Fruit fly (Drosophila melanogaster) whole organism, embryonic: Measurements from ENCODE around the gene COX7AL.

Source experiments
- Aef1 ChIP-seq: fragments of 200-800 bp; sonication (Bioruptor generic); IDR thresholded peaks from 3 replicates; pipeline ENCODE4 v1.3.6; 2022; ENCODE audit warnings: missing biosample characterization, missing genetic modification characterization
- CG12659 ChIP-seq: fragments of 200-800 bp; sonication (Bioruptor generic); optimal IDR thresholded peaks from 3 replicates; lab custom pipeline; 2017; ENCODE audit warnings: mild to moderate bottlenecking, missing biosample characterization, missing genetic modification reagents, missing genetic modification characterization
- CG16815 ChIP-seq: fragments of 200-800 bp; sonication (Bioruptor generic); optimal IDR thresholded peaks from 3 replicates; lab custom pipeline; 2017; ENCODE audit warnings: missing biosample characterization, mild to moderate bottlenecking, missing genetic modification characterization
- CG17912 ChIP-seq: fragments of 200-800 bp; sonication (Bioruptor generic); optimal IDR thresholded peaks from 2 replicates; lab custom pipeline; 2018; ENCODE audit warnings: missing biosample characterization, mild to moderate bottlenecking, missing genetic modification characterization
- CG2129 ChIP-seq: fragments of 200-800 bp; sonication (Bioruptor generic); IDR thresholded peaks from 2 replicates; pipeline ENCODE4 v1.3.6; 2022; ENCODE audit warnings: missing biosample characterization, missing genetic modification characterization; ENCODE audit not compliant: partially characterized antibody
- CG2712 ChIP-seq: fragments of 200-800 bp; optimal IDR thresholded peaks from 3 replicates; lab custom pipeline; 2019; ENCODE audit warnings: missing biosample characterization, mild to moderate bottlenecking, missing genetic modification characterization, moderate library complexity
- CG32532 ChIP-seq: fragments of 200-800 bp; sonication (Bioruptor generic); IDR thresholded peaks from 2 replicates; pipeline ENCODE4 v1.3.6; 2022; ENCODE audit warnings: missing biosample characterization, missing genetic modification characterization
- CG42726 ChIP-seq: fragments of 200-800 bp; sonication (Bioruptor generic); IDR thresholded peaks from 2 replicates; pipeline ENCODE4 v1.3.6; 2022; ENCODE audit warnings: missing biosample characterization, missing genetic modification characterization; ENCODE audit not compliant: partially characterized antibody
- CG4282 ChIP-seq: fragments of 200-800 bp; sonication (Bioruptor generic); optimal IDR thresholded peaks from 2 replicates; lab custom pipeline; 2016; ENCODE audit warnings: missing biosample characterization, missing genetic modification characterization
- CG6854 ChIP-seq: fragments of 200-800 bp; sonication (Bioruptor generic); optimal IDR thresholded peaks from 3 replicates; lab custom pipeline; 2017; ENCODE audit warnings: missing biosample characterization, mild to moderate bottlenecking, missing genetic modification characterization
- CG7357 ChIP-seq: fragments of 200-800 bp; sonication (Bioruptor generic); IDR thresholded peaks from 3 replicates; pipeline ENCODE4 v1.3.6; 2022; ENCODE audit warnings: missing biosample characterization, missing genetic modification characterization
- CG8478 ChIP-seq: fragments of >200 bp; optimal IDR thresholded peaks from 2 replicates; lab custom pipeline; 2018
- CG9609 ChIP-seq: fragments of 200-800 bp; sonication (Bioruptor generic); optimal IDR thresholded peaks from 3 replicates; lab custom pipeline; 2016; ENCODE audit warnings: missing biosample characterization, missing genetic modification characterization
- Chrac-16 ChIP-seq: fragments of 200-800 bp; sonication (Bioruptor generic); optimal IDR thresholded peaks from 3 replicates; lab custom pipeline; 2016; ENCODE audit warnings: missing biosample characterization, missing genetic modification characterization
- CrebB ChIP-seq: fragments of 200-800 bp; sonication (Bioruptor generic); optimal IDR thresholded peaks from 3 replicates; lab custom pipeline; 2018; ENCODE audit warnings: missing biosample characterization, mild to moderate bottlenecking, missing genetic modification characterization
- Dbx ChIP-seq: fragments of 200-800 bp; sonication (Bioruptor generic); IDR thresholded peaks from 3 replicates; pipeline ENCODE4 v1.3.6; 2022; ENCODE audit warnings: missing biosample characterization, missing genetic modification characterization
- Dek ChIP-seq: fragments of 200-800 bp; sonication (Bioruptor generic); optimal IDR thresholded peaks from 3 replicates; lab custom pipeline; 2019; ENCODE audit warnings: missing biosample characterization, mild to moderate bottlenecking, missing genetic modification characterization, moderate library complexity
- Dref ChIP-seq: fragments of 200-800 bp; sonication (Bioruptor generic); IDR thresholded peaks from 2 replicates; pipeline ENCODE4 v1.3.6; 2022; ENCODE audit warnings: missing biosample characterization, missing genetic modification characterization
- Hsf ChIP-seq: fragments of 200-800 bp; sonication (Bioruptor generic); optimal IDR thresholded peaks from 3 replicates; lab custom pipeline; 2016; ENCODE audit warnings: missing biosample characterization, missing genetic modification characterization
- Med ChIP-seq: fragments of 200-800 bp; sonication (Bioruptor generic); peaks from one replicate; lab custom pipeline; 2016; ENCODE audit warnings: missing biosample characterization, missing genetic modification characterization, mild to moderate bottlenecking, inconsistent platforms, moderate library complexity
- NC2β ChIP-seq: fragments of 200-800 bp; sonication (Bioruptor generic); optimal IDR thresholded peaks from 2 replicates; lab custom pipeline; 2016; ENCODE audit warnings: missing biosample characterization, missing genetic modification characterization
- Nf-YC ChIP-seq: fragments of 200-800 bp; optimal IDR thresholded peaks from 3 replicates; lab custom pipeline; 2019; ENCODE audit warnings: missing biosample characterization, mild to moderate bottlenecking, missing genetic modification characterization, moderate library complexity
- Sry-δ ChIP-seq: fragments of 200-800 bp; sonication (Bioruptor generic); optimal IDR thresholded peaks from 2 replicates; lab custom pipeline; 2016; ENCODE audit warnings: missing biosample characterization, missing genetic modification characterization
- TFAM ChIP-seq: fragments of 200-800 bp; sonication (Bioruptor generic); optimal IDR thresholded peaks from 2 replicates; lab custom pipeline; 2017; ENCODE audit warnings: missing biosample characterization, missing genetic modification characterization, inconsistent platforms
- YL-1 ChIP-seq: fragments of 200-800 bp; sonication (Bioruptor generic); optimal IDR thresholded peaks from 3 replicates; lab custom pipeline; 2017; ENCODE audit warnings: missing biosample characterization, mild to moderate bottlenecking, missing genetic modification characterization
- al ChIP-seq: fragments of 200-800 bp; sonication (Bioruptor generic); IDR thresholded peaks from 2 replicates; pipeline ENCODE4 v1.3.6; 2022; ENCODE audit warnings: missing biosample characterization, missing genetic modification characterization
- amos ChIP-seq: fragments of 200-800 bp; sonication (Bioruptor generic); IDR thresholded peaks from 2 replicates; pipeline ENCODE4 v1.3.6; 2022; ENCODE audit warnings: missing biosample characterization, missing genetic modification characterization; ENCODE audit not compliant: partially characterized antibody
- cad ChIP-seq: fragments of >200 bp; optimal IDR thresholded peaks from 2 replicates; lab custom pipeline; 2017; ENCODE audit warnings: missing biosample characterization, missing genetic modification characterization
- disco-r ChIP-seq: fragments of 200-800 bp; sonication (Bioruptor generic); optimal IDR thresholded peaks from 2 replicates; lab custom pipeline; 2016; ENCODE audit warnings: missing biosample characterization, missing genetic modification characterization
- en ChIP-seq: fragments of 200-800 bp; sonication (Bioruptor generic); optimal IDR thresholded peaks from 2 replicates; lab custom pipeline; 2016; ENCODE audit warnings: missing biosample characterization, missing genetic modification characterization
- gce ChIP-seq: fragments of 200-800 bp; sonication (Bioruptor generic); IDR thresholded peaks from 3 replicates; pipeline ENCODE4 v1.3.6; 2022; ENCODE audit warnings: missing biosample characterization, missing genetic modification characterization
- gsb ChIP-seq: fragments of 200-800 bp; sonication (Bioruptor generic); IDR thresholded peaks from 2 replicates; pipeline ENCODE4 v1.3.6; 2022; ENCODE audit warnings: missing biosample characterization, missing genetic modification characterization
- pfk ChIP-seq: fragments of 200-800 bp; sonication (Bioruptor generic); optimal IDR thresholded peaks from 2 replicates; lab custom pipeline; 2018; ENCODE audit warnings: missing biosample characterization, mild to moderate bottlenecking, missing genetic modification characterization, moderate library complexity
- prd ChIP-seq, 3 experiments: fragments of >200 bp in 2 of 3; fragments of 200-800 bp in 1 of 3; sonication (Bioruptor generic) in 1 of 3; optimal IDR thresholded peaks in 2 of 3; IDR thresholded peaks in 1 of 3; 2 replicates in 2 of 3; 3 replicates in 1 of 3; pipeline versions ENCODE4 v1.3.6 to Lab custom; 2017 to 2022; ENCODE audit warnings: missing biosample characterization in 1 of 3, missing genetic modification characterization in 1 of 3
- sob ChIP-seq: fragments of 200-800 bp; sonication (Bioruptor generic); IDR thresholded peaks from 2 replicates; pipeline ENCODE4 v1.3.6; 2022; ENCODE audit warnings: missing biosample characterization, missing genetic modification characterization
- sug ChIP-seq: fragments of 200-800 bp; optimal IDR thresholded peaks from 2 replicates; lab custom pipeline; 2019; ENCODE audit warnings: missing biosample characterization, mild to moderate bottlenecking, missing genetic modification characterization, moderate library complexity
- twi ChIP-seq: fragments of 200-800 bp; optimal IDR thresholded peaks from 2 replicates; lab custom pipeline; 2019; ENCODE audit warnings: missing biosample characterization, mild to moderate bottlenecking, missing genetic modification characterization, moderate library complexity
- vnd ChIP-seq: fragments of 200-800 bp; sonication (Bioruptor generic); IDR thresholded peaks from 3 replicates; pipeline ENCODE4 v1.3.6; 2022; ENCODE audit warnings: missing biosample characterization, missing genetic modification characterization; ENCODE audit not compliant: partially characterized antibody
- zfh1 ChIP-seq: fragments of 200-800 bp; sonication (Bioruptor generic); IDR thresholded peaks from 3 replicates; pipeline ENCODE4 v1.3.6; 2022; ENCODE audit warnings: missing biosample characterization, missing genetic modification characterization

COX7AL gene

DNA sequence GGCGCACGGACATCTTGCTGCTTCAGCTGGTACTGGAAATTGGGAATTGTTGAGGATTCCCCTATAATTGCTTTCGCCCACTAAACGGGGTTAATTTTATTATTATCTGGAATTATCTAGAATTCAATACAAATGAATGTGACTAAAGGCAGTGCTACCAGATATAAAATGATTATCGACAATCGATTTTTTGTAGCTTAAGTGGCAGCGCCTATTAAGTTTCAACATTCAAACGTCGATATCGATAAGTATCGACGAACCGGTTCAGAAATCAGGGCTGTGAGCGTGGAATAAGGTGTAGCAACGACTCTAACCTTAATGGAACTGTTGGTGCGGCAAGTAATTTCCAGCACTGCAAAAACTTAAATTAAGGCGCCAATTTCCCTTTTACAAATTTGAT lies 38.4 kb upstream of the COX7AL start, which contains the start of gene Sgt1 (continued):
- 0 out of 3 replicates have a peak, but pooled peaks have one; percentile 25 for TF ChIP-seq Aef1 (GFP tag; lab: Robert Waterston, UW)
- TF ChIP-seq Sry-δ (GFP tag; lab: Kevin White, UChicago) = peak; percentile 83
- TF ChIP-seq zfh1 (GFP tag; lab: Robert Waterston, UW) = peak; percentile 44; the same call in 1 of the 3 replicates
- TF ChIP-seq vnd = peak; percentile 72
- TF ChIP-seq prd (optimal IDR thresholded peaks at IDR 0.05; lab: Kevin White, UChicago) = no peak
- no peak for TF ChIP-seq prd (GFP tag; IDR thresholded peaks at IDR 0.05; lab: Robert Waterston, UW)
- peak; percentile 96 for TF ChIP-seq Med (GFP tag; lab: Kevin White, UChicago)
- TF ChIP-seq sug (tag; lab: Kevin White, UChicago) = peak; percentile 75
- peak; percentile 60 for TF ChIP-seq Hsf (GFP tag; lab: Kevin White, UChicago)
- TF ChIP-seq gsb (GFP tag; lab: Robert Waterston, UW) = no peak
- peak; percentile 87 for TF ChIP-seq YL-1 (GFP tag; lab: Kevin White, UChicago)
- peak; percentile 56 for TF ChIP-seq CG2712 (tag; lab: Kevin White, UChicago)
- TF ChIP-seq en (GFP tag; lab: Kevin White, UChicago) = no peak
- peak; percentile 14 for TF ChIP-seq CG4282 (GFP tag; lab: Kevin White, UChicago)
- TF ChIP-seq CG17912 (GFP tag; lab: Kevin White, UChicago) = peak; percentile 30
- TF ChIP-seq pfk (GFP tag; lab: Kevin White, UChicago) = no peak
- peak; percentile 59 for TF ChIP-seq CG9609 (GFP tag; lab: Kevin White, UChicago)
- TF ChIP-seq NC2β (GFP tag; lab: Kevin White, UChicago) = peak; percentile 30
- no peak for TF ChIP-seq twi (tag; lab: Kevin White, UChicago)
- peak; percentile 71 for TF ChIP-seq CG42726
- TF ChIP-seq CG7357 (GFP tag; lab: Robert Waterston, UW) = no peak
- TF ChIP-seq CG2129 (GFP tag; lab: Robert Waterston, UW) = peak; percentile 33; the same call in 1 of the 2 replicates
- 0 out of 3 replicates have a peak, but pooled peaks have one; percentile 29 for TF ChIP-seq Dbx (GFP tag; lab: Robert Waterston, UW)
- peak; percentile 68 for TF ChIP-seq sob (GFP tag; lab: Robert Waterston, UW)
- no peak for TF ChIP-seq al (GFP tag; lab: Robert Waterston, UW)
- no peak for TF ChIP-seq gce (GFP tag; lab: Robert Waterston, UW)
- no peak for TF ChIP-seq disco-r (GFP tag; lab: Kevin White, UChicago)
- no peak for TF ChIP-seq CG6854 (GFP tag; lab: Kevin White, UChicago)
- TF ChIP-seq Dek (tag; lab: Kevin White, UChicago) = peak; percentile 29
- no peak for TF ChIP-seq CG16815
- TF ChIP-seq CrebB (tag; lab: Kevin White, UChicago) = peak; percentile 41
- peak; percentile 84 for TF ChIP-seq CG12659 (GFP tag; lab: Kevin White, UChicago)
- no peak for TF ChIP-seq CG8478
- TF ChIP-seq CG32532 (GFP tag; lab: Robert Waterston, UW) = 0 out of 2 replicates have a peak, but pooled peaks have one; percentile 4
- peak; percentile 8 for TF ChIP-seq Chrac-16 (GFP tag; lab: Kevin White, UChicago)
- peak; percentile 35 for TF ChIP-seq Nf-YC
- TF ChIP-seq amos (GFP tag; lab: Robert Waterston, UW) = peak; percentile 85
- no peak for TF ChIP-seq TFAM (GFP tag; lab: Kevin White, UChicago)
- TF ChIP-seq Dref (GFP tag; lab: Robert Waterston, UW) = peak; percentile 99
- TF ChIP-seq cad (GFP tag; lab: Kevin White, UChicago) = no peak
- TF ChIP-seq, all 482 proteins: peak for 184
